Fruit fly (Drosophila melanogaster) Kc167 (cell line): ENCODE results near the gene twe.

Experiments used
- Sin3A ChIP-seq: fragments of >200 bp; optimal IDR thresholded peaks from 2 replicates; lab custom pipeline; 2018; ENCODE audit warnings: missing external identifiers
- insv ChIP-seq: fragments of >200 bp; optimal IDR thresholded peaks from 3 replicates; lab custom pipeline; 2018; ENCODE audit warnings: missing external identifiers
- psq ChIP-seq: fragments of >200 bp; optimal IDR thresholded peaks from 2 replicates; lab custom pipeline; 2017; ENCODE audit warnings: missing external identifiers

DNA sequence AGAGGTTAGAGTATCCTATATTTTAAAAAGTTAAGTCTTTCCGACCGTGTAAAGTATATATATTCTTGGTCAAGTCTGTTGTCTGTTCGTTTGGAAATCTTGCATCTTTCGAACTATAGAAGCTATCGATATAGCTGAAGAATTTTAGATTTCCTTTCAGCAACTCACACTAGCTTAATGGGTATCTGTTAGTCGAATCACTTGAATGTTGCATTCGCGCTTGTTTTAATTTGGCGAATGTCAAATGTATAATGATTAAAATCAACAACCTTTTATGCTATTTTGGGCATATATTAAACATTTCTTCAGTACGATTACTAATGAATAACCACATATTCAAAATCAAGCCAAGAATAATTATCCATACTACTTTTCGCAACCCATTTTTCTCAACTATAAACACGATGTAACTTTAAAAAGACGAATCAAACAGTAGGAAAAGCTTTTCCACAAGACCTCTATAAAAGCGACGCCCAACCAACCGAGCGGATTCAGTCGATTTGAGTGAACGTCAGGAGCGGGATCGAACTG lies 32.1 kb upstream of the twe start, which contains the start of gene Cyp303a1:
- no peak for TF ChIP-seq psq (lab: Kevin White, UChicago)
- TF ChIP-seq insv (lab: Kevin White, UChicago), result no peak
- TF ChIP-seq Sin3A, result no peak
